Fruit fly (Drosophila melanogaster): ENCODE measurements around the gene Ppcs.
A peak's percentile ranks its signal among the peaks of the same experiment; 100 is the strongest.

Ppcs gene

DNA sequence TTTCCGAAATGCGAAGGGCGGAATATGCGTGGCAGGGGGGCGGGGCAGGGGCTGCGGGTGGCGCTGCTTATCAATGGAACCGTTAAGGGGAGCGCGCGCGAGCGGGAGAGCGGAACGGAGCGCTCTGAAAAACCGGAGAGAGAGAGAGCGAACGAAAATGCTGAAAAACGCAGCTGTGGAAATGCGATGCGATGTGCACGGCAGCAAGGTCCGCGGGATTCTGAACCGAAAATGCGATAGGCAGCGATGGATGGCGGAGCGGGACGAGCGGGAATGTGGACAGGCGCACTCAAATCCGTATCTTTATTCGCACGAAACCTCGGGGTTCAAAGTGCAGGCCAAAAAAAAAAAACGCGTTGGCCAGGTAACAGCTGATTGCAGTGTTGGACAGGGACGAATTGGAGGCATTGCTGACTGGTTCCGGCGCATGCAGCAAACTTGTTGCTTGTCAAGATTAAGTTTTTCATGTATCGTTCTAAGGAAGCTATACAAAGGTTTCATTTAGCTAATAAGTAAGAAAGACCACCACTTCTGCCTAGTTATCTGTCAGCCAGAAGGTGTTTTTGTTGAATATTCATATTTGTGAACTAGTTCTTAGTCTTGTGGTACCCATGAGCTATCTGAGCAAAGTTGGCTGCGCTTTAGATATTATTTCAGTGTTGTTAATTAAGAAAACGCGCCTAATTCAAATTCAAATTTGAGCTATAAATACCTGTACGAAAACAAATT lies at the start of gene Ppcs:
TSS of gene Ppcs (minus strand) at position 400 of the 729 bp plus-strand sequence.
- peak; percentile 89 for TF ChIP-seq CG12605 (GFP tag; IDR thresholded peaks at IDR 0.05)
- peak; percentile 37 for TF ChIP-seq CG9948 (tag; optimal IDR thresholded peaks at IDR 0.05)
- TF ChIP-seq CG17806 (tag; optimal IDR thresholded peaks at IDR 0.05), result peak; percentile 40
- peak; percentile 48 for TF ChIP-seq CG15710 (tag; optimal IDR thresholded peaks at IDR 0.05)
- TF ChIP-seq CG14655 (GFP tag; optimal IDR thresholded peaks at IDR 0.05), result peak; percentile 82
- TF ChIP-seq Pif1B (GFP tag; optimal IDR thresholded peaks at IDR 0.05), result peak; percentile 84
- peak; percentile 27 for TF ChIP-seq EcR (GFP tag; optimal IDR thresholded peaks at IDR 0.05)
- peak; percentile 94 for TF ChIP-seq gl (tag; optimal IDR thresholded peaks at IDR 0.05)
- TF ChIP-seq Snoo (tag; optimal IDR thresholded peaks at IDR 0.05), result peak; percentile 77
- TF ChIP-seq CG8159 (tag; optimal IDR thresholded peaks at IDR 0.05), result peak; percentile 63
- peak; percentile 74 for TF ChIP-seq fd96Ca (GFP tag; IDR thresholded peaks at IDR 0.05)
- no peak for TF ChIP-seq rn (GFP tag; IDR thresholded peaks at IDR 0.05)
- peak; percentile 90 for TF ChIP-seq CG4496 (GFP tag; IDR thresholded peaks at IDR 0.05)
- TF ChIP-seq CG13204 (GFP tag; optimal IDR thresholded peaks at IDR 0.05), result peak; percentile 92
- TF ChIP-seq Ets98B (GFP tag; IDR thresholded peaks at IDR 0.05), result peak; percentile 81; the same call in 1 of the 2 replicates
- peak; percentile 76 for TF ChIP-seq CG8301 (tag; optimal IDR thresholded peaks at IDR 0.05)
- TF ChIP-seq CG34367 (tag; optimal IDR thresholded peaks at IDR 0.05), result peak; percentile 40
- TF ChIP-seq D1 (tag; optimal IDR thresholded peaks at IDR 0.05), result no peak
- peak; percentile 87 for TF ChIP-seq Pif1A (GFP tag; optimal IDR thresholded peaks at IDR 0.05)
- 0 out of 2 replicates have a peak, but pooled peaks have one; percentile 7 for TF ChIP-seq CG10348 (GFP tag; IDR thresholded peaks at IDR 0.05)
- TF ChIP-seq CG32121 (GFP tag; IDR thresholded peaks at IDR 0.05), result peak; percentile 82

dm6 chr3R:19190020-19190419 lies 42.3 kb upstream of the Ppcs start:
- no peak for TF ChIP-seq CG9948 (tag; optimal IDR thresholded peaks at IDR 0.05)
- TF ChIP-seq Pif1B (GFP tag; optimal IDR thresholded peaks at IDR 0.05), result no peak
- TF ChIP-seq D1 (tag; optimal IDR thresholded peaks at IDR 0.05), result no peak
- TF ChIP-seq CG34367 (tag; optimal IDR thresholded peaks at IDR 0.05), result no peak
- no peak for TF ChIP-seq fd96Ca (GFP tag; IDR thresholded peaks at IDR 0.05)
- no peak for TF ChIP-seq CG8301 (tag; optimal IDR thresholded peaks at IDR 0.05)
- TF ChIP-seq CG32121 (GFP tag; IDR thresholded peaks at IDR 0.05), result no peak
- TF ChIP-seq CG10348 (GFP tag; IDR thresholded peaks at IDR 0.05), result no peak
- no peak for TF ChIP-seq CG17806 (tag; optimal IDR thresholded peaks at IDR 0.05)
- TF ChIP-seq CG15710 (tag; optimal IDR thresholded peaks at IDR 0.05), result no peak
- no peak for TF ChIP-seq rn (GFP tag; IDR thresholded peaks at IDR 0.05)
- no peak for TF ChIP-seq CG14655 (GFP tag; optimal IDR thresholded peaks at IDR 0.05)
- TF ChIP-seq CG8159 (tag; optimal IDR thresholded peaks at IDR 0.05), result no peak
- no peak for TF ChIP-seq Pif1A (GFP tag; optimal IDR thresholded peaks at IDR 0.05)
- TF ChIP-seq Snoo (tag; optimal IDR thresholded peaks at IDR 0.05), result no peak
- TF ChIP-seq CG13204 (GFP tag; optimal IDR thresholded peaks at IDR 0.05), result no peak
- no peak; the same call in 2 of the 3 replicates for TF ChIP-seq CG4496 (GFP tag; IDR thresholded peaks at IDR 0.05)
- TF ChIP-seq EcR (GFP tag; optimal IDR thresholded peaks at IDR 0.05), result no peak
- TF ChIP-seq Ets98B (GFP tag; IDR thresholded peaks at IDR 0.05), result no peak

- peak; percentile 85 for TF ChIP-seq CG34367 (tag; optimal IDR thresholded peaks at IDR 0.05)
- TF ChIP-seq EcR (GFP tag; optimal IDR thresholded peaks at IDR 0.05), result no peak
- peak; percentile 85 for TF ChIP-seq CG15710 (tag; optimal IDR thresholded peaks at IDR 0.05)
- TF ChIP-seq CG10348 (GFP tag; IDR thresholded peaks at IDR 0.05), result no peak
- TF ChIP-seq D1 (tag; optimal IDR thresholded peaks at IDR 0.05), result peak; percentile 63
- TF ChIP-seq CG13204 (GFP tag; optimal IDR thresholded peaks at IDR 0.05), result peak; percentile 62
- peak; percentile 87 for TF ChIP-seq CG9948 (tag; optimal IDR thresholded peaks at IDR 0.05)
- TF ChIP-seq CG14655 (GFP tag; optimal IDR thresholded peaks at IDR 0.05), result peak; percentile 90
- peak; percentile 75 for TF ChIP-seq Pif1B (GFP tag; optimal IDR thresholded peaks at IDR 0.05)
- TF ChIP-seq CG32121 (GFP tag; IDR thresholded peaks at IDR 0.05), result no peak
- TF ChIP-seq CG12605 (GFP tag; IDR thresholded peaks at IDR 0.05), result no peak
- no peak for TF ChIP-seq rn (GFP tag; IDR thresholded peaks at IDR 0.05)
- peak; percentile 25 for TF ChIP-seq Snoo (tag; optimal IDR thresholded peaks at IDR 0.05)
- peak; percentile 81 for TF ChIP-seq Pif1A (GFP tag; optimal IDR thresholded peaks at IDR 0.05)
- TF ChIP-seq fd96Ca (GFP tag; IDR thresholded peaks at IDR 0.05), result no peak
- peak; percentile 90 for TF ChIP-seq CG17806 (tag; optimal IDR thresholded peaks at IDR 0.05)
- TF ChIP-seq CG8301 (tag; optimal IDR thresholded peaks at IDR 0.05), result peak; percentile 87
- TF ChIP-seq CG8159 (tag; optimal IDR thresholded peaks at IDR 0.05), result peak; percentile 90
- 0 out of 3 replicates have a peak, but pooled peaks have one; percentile 24 for TF ChIP-seq CG4496 (GFP tag; IDR thresholded peaks at IDR 0.05)
- peak; percentile 5 for TF ChIP-seq gl (tag; optimal IDR thresholded peaks at IDR 0.05)
- no peak for TF ChIP-seq Ets98B (GFP tag; IDR thresholded peaks at IDR 0.05)
Measured at dm6 chr3R:19187717-19188149, 40.0 kb upstream of the Ppcs start.

dm6 chr3R:19182848-19183247 lies 35.1 kb upstream of the Ppcs start:
- TF ChIP-seq CG32121 (GFP tag; IDR thresholded peaks at IDR 0.05) (no peak), CG4496 (GFP tag; IDR thresholded peaks at IDR 0.05) (no peak), Pif1A (GFP tag; optimal IDR thresholded peaks at IDR 0.05) (no peak), CG17806 (tag; optimal IDR thresholded peaks at IDR 0.05) (no peak), CG15710 (tag; optimal IDR thresholded peaks at IDR 0.05) (no peak)

- TF ChIP-seq CG9948 (tag; optimal IDR thresholded peaks at IDR 0.05) (peak; percentile 77), Snoo (tag; optimal IDR thresholded peaks at IDR 0.05) (peak; percentile 17), CG15710 (tag; optimal IDR thresholded peaks at IDR 0.05) (peak; percentile 74), gl (tag; optimal IDR thresholded peaks at IDR 0.05) (no peak), CG32121 (GFP tag; IDR thresholded peaks at IDR 0.05) (peak; percentile 73; the same call in 1 of the 2 replicates), CG14655 (GFP tag; optimal IDR thresholded peaks at IDR 0.05) (peak; percentile 88), CG4496 (GFP tag; IDR thresholded peaks at IDR 0.05) (0 out of 3 replicates have a peak, but pooled peaks have one; percentile 27), Pif1B (GFP tag; optimal IDR thresholded peaks at IDR 0.05) (peak; percentile 47), CG8159 (tag; optimal IDR thresholded peaks at IDR 0.05) (peak; percentile 81), CG13204 (GFP tag; optimal IDR thresholded peaks at IDR 0.05) (peak; percentile 29), CG12605 (GFP tag; IDR thresholded peaks at IDR 0.05) (no peak), Pif1A (GFP tag; optimal IDR thresholded peaks at IDR 0.05) (peak; percentile 71), CG34367 (tag; optimal IDR thresholded peaks at IDR 0.05) (peak; percentile 62), fd96Ca (GFP tag; IDR thresholded peaks at IDR 0.05) (no peak), EcR (GFP tag; optimal IDR thresholded peaks at IDR 0.05) (no peak), rn (GFP tag; IDR thresholded peaks at IDR 0.05) (peak; percentile 44; the same call in 1 of the 2 replicates), CG10348 (GFP tag; IDR thresholded peaks at IDR 0.05) (peak; percentile 45; the same call in 1 of the 2 replicates), Ets98B (GFP tag; IDR thresholded peaks at IDR 0.05) (peak; percentile 41), CG17806 (tag; optimal IDR thresholded peaks at IDR 0.05) (peak; percentile 72), CG8301 (tag; optimal IDR thresholded peaks at IDR 0.05) (peak; percentile 83), D1 (tag; optimal IDR thresholded peaks at IDR 0.05) (no peak)
Measured at dm6 chr3R:19181214-19181613, 33.5 kb upstream of the Ppcs start.
